Worm (Caenorhabditis elegans) whole organism, L1 larva: ENCODE results near the gene zmp-3.

Experiments used
- C04F5.9 ChIP-seq: sonication (generic microtip); optimal IDR thresholded peaks from 2 replicates; lab custom pipeline; 2016; ENCODE audit warnings: missing genetic modification characterization, missing compliant biosample characterization
- Y116A8C.19 ChIP-seq: sonication (generic microtip); optimal IDR thresholded peaks from 2 replicates; lab custom pipeline; 2016; ENCODE audit warnings: missing compliant biosample characterization, missing genetic modification characterization, borderline replicate concordance
- aha-1 ChIP-seq: fragments of 150-350 bp; optimal IDR thresholded peaks from 2 replicates; lab custom pipeline; 2014; ENCODE audit warnings: missing biosample characterization, missing genetic modification characterization
- aly-2 ChIP-seq: fragments of 150-350 bp; optimal IDR thresholded peaks from 2 replicates; lab custom pipeline; 2014; ENCODE audit warnings: missing biosample characterization, missing genetic modification characterization
- ceh-82 ChIP-seq, 3 experiments: fragments of 150-350 bp in 1 of 3; sonication (generic microtip) in 2 of 3; optimal IDR thresholded peaks; 2 replicates each; lab custom pipeline; 2014 to 2017; ENCODE audit warnings: missing biosample characterization in 3 of 3, missing genetic modification characterization in 3 of 3
- ceh-88 ChIP-seq: fragments of 200-800 bp; sonication (Bioruptor generic); IDR thresholded peaks from 2 replicates; pipeline ENCODE4 v1.3.6; 2022; ENCODE audit warnings: missing genetic modification characterization, missing compliant biosample characterization
- ces-1 ChIP-seq: fragments of 150-350 bp; optimal IDR thresholded peaks from 2 replicates; lab custom pipeline; 2014; ENCODE audit warnings: missing biosample characterization, missing genetic modification reagents, missing genetic modification characterization
- efl-3 ChIP-seq: fragments of 200-800 bp; sonication (Bioruptor generic); optimal IDR thresholded peaks from 2 replicates; lab custom pipeline; 2018; ENCODE audit warnings: mild to moderate bottlenecking, missing genetic modification characterization, missing compliant biosample characterization
- elt-3 ChIP-seq, 6 experiments: fragments of 150-350 bp in 1 of 6; sonication (generic microtip); optimal IDR thresholded peaks; 2 replicates each; lab custom pipeline; 2017 to 2018; ENCODE audit warnings: missing biosample characterization in 6 of 6, missing genetic modification characterization in 6 of 6, inconsistent platforms in 1 of 6
- ets-5 ChIP-seq: fragments of 200-800 bp; sonication (Bioruptor generic); IDR thresholded peaks from 2 replicates; pipeline ENCODE4 v1.3.6; 2022; ENCODE audit warnings: missing genetic modification characterization, missing compliant biosample characterization
- fkh-10 ChIP-seq: sonication (generic microtip); optimal IDR thresholded peaks from 2 replicates; lab custom pipeline; 2017; ENCODE audit warnings: missing biosample characterization, missing genetic modification reagents, missing genetic modification characterization
- fkh-4 ChIP-seq: sonication (generic microtip); optimal IDR thresholded peaks from 2 replicates; lab custom pipeline; 2016; ENCODE audit warnings: missing compliant biosample characterization, missing genetic modification characterization, borderline replicate concordance
- hlh-17 ChIP-seq: fragments of 200-800 bp; sonication (Bioruptor generic); optimal IDR thresholded peaks from 2 replicates; lab custom pipeline; 2018; ENCODE audit warnings: missing genetic modification characterization, mild to moderate bottlenecking, missing compliant biosample characterization, moderate library complexity, borderline replicate concordance
- hpl-2 ChIP-seq: fragments of 150-350 bp; optimal IDR thresholded peaks from 2 replicates; lab custom pipeline; 2014; ENCODE audit warnings: missing biosample characterization, missing genetic modification reagents, missing genetic modification characterization
- isw-1 ChIP-seq: fragments of 200-800 bp; sonication (Bioruptor generic); IDR thresholded peaks from 2 replicates; pipeline ENCODE4 v1.3.6; 2022; ENCODE audit warnings: missing genetic modification characterization, missing compliant biosample characterization
- lin-14 ChIP-seq: fragments of 200-800 bp; sonication (Bioruptor generic); optimal IDR thresholded peaks from 2 replicates; lab custom pipeline; 2018; ENCODE audit warnings: mild to moderate bottlenecking, missing genetic modification characterization, moderate library complexity, missing compliant biosample characterization
- lin-15B ChIP-seq: fragments of 150-350 bp; sonication (generic microtip); optimal IDR thresholded peaks from 3 replicates; lab custom pipeline; 2014; ENCODE audit warnings: missing biosample characterization, missing genetic modification characterization
- lin-35 ChIP-seq, 2 experiments: fragments of 150-350 bp; optimal IDR thresholded peaks; 2 replicates each; lab custom pipeline; 2014; ENCODE audit warnings: missing biosample characterization in 2 of 2, missing genetic modification characterization in 2 of 2, missing genetic modification reagents in 2 of 2
- lir-3 ChIP-seq: sonication (generic microtip); optimal IDR thresholded peaks from 2 replicates; lab custom pipeline; 2016; ENCODE audit warnings: mild to moderate bottlenecking, missing genetic modification characterization, moderate library complexity, missing compliant biosample characterization; ENCODE audit not compliant: poor library complexity
- lsy-2 ChIP-seq, 2 experiments: fragments of 150-350 bp; optimal IDR thresholded peaks; 2 replicates each; lab custom pipeline; 2014; ENCODE audit warnings: missing biosample characterization in 2 of 2, missing genetic modification characterization in 2 of 2
- mef-2 ChIP-seq: fragments of 150-350 bp; optimal IDR thresholded peaks from 2 replicates; lab custom pipeline; 2014; ENCODE audit warnings: missing biosample characterization, missing genetic modification characterization
- nhr-11 ChIP-seq: fragments of 150-350 bp; optimal IDR thresholded peaks from 2 replicates; lab custom pipeline; 2014; ENCODE audit warnings: missing biosample characterization, missing genetic modification characterization
- nhr-12 ChIP-seq: sonication (generic microtip); optimal IDR thresholded peaks from 2 replicates; lab custom pipeline; 2017; ENCODE audit warnings: missing biosample characterization, missing genetic modification characterization
- nhr-20 ChIP-seq: sonication (generic microtip); optimal IDR thresholded peaks from 2 replicates; lab custom pipeline; 2016; ENCODE audit warnings: mild to moderate bottlenecking, missing genetic modification characterization, missing compliant biosample characterization
- nhr-237 ChIP-seq: fragments of 150-350 bp; optimal IDR thresholded peaks from 2 replicates; lab custom pipeline; 2014; ENCODE audit warnings: missing biosample characterization, missing genetic modification characterization
- nhr-71 ChIP-seq: sonication (generic microtip); optimal IDR thresholded peaks from 2 replicates; lab custom pipeline; 2016; ENCODE audit warnings: mild to moderate bottlenecking, missing genetic modification characterization, moderate library complexity, missing compliant biosample characterization
- pax-3 ChIP-seq: fragments of 200-800 bp; sonication (Bioruptor generic); optimal IDR thresholded peaks from 2 replicates; lab custom pipeline; 2018; ENCODE audit warnings: mild to moderate bottlenecking, missing genetic modification characterization, moderate library complexity, missing compliant biosample characterization
- pqm-1 ChIP-seq: sonication (generic microtip); optimal IDR thresholded peaks from 3 replicates; lab custom pipeline; 2017; ENCODE audit warnings: missing biosample characterization, missing genetic modification characterization
- rnt-1 ChIP-seq: sonication (generic microtip); optimal IDR thresholded peaks from 2 replicates; lab custom pipeline; 2016; ENCODE audit warnings: mild to moderate bottlenecking, missing genetic modification characterization, moderate library complexity, missing compliant biosample characterization
- snu-23 ChIP-seq: sonication (generic microtip); optimal IDR thresholded peaks from 2 replicates; lab custom pipeline; 2016; ENCODE audit warnings: missing genetic modification characterization, missing compliant biosample characterization
- sup-37 ChIP-seq: fragments of 200-800 bp; sonication (Bioruptor generic); optimal IDR thresholded peaks from 2 replicates; lab custom pipeline; 2018; ENCODE audit warnings: mild to moderate bottlenecking, missing genetic modification characterization, missing compliant biosample characterization
- unc-130 ChIP-seq: fragments of 150-350 bp; optimal IDR thresholded peaks from 2 replicates; lab custom pipeline; 2017; ENCODE audit warnings: missing biosample characterization, missing genetic modification characterization, inconsistent platforms
- unc-62 ChIP-seq: fragments of 150-350 bp; optimal IDR thresholded peaks from 2 replicates; lab custom pipeline; 2014; ENCODE audit warnings: missing biosample characterization, missing genetic modification reagents, missing genetic modification characterization
- unc-86 ChIP-seq: sonication (generic microtip); optimal IDR thresholded peaks from 2 replicates; lab custom pipeline; 2016; ENCODE audit warnings: missing genetic modification characterization, missing compliant biosample characterization
- unc-98 ChIP-seq: fragments of 200-800 bp; sonication (Bioruptor generic); IDR thresholded peaks from 2 replicates; pipeline ENCODE4 v1.3.6; 2022; ENCODE audit warnings: missing genetic modification characterization, missing compliant biosample characterization
- vab-15 ChIP-seq: sonication (generic microtip); optimal IDR thresholded peaks from 2 replicates; lab custom pipeline; 2017; ENCODE audit warnings: missing genotype, mild to moderate bottlenecking, missing genetic modification characterization, missing compliant biosample characterization
- xbp-1 ChIP-seq: sonication (generic microtip); optimal IDR thresholded peaks from 2 replicates; lab custom pipeline; 2016; ENCODE audit warnings: missing genetic modification characterization, missing compliant biosample characterization
- zag-1 ChIP-seq: fragments of 150-350 bp; optimal IDR thresholded peaks from 2 replicates; lab custom pipeline; 2014; ENCODE audit warnings: missing biosample characterization, missing genetic modification characterization
- zip-4 ChIP-seq: fragments of 200-800 bp; sonication (Bioruptor generic); optimal IDR thresholded peaks from 2 replicates; lab custom pipeline; 2018; ENCODE audit warnings: mild to moderate bottlenecking, missing genetic modification characterization, moderate library complexity, missing compliant biosample characterization
- ztf-11 ChIP-seq, 2 experiments: sonication (generic microtip); optimal IDR thresholded peaks; 2 replicates each; lab custom pipeline; 2016 to 2017; ENCODE audit warnings: missing genetic modification characterization in 2 of 2, missing biosample characterization in 1 of 2, missing compliant biosample characterization in 1 of 2

Gene zmp-3

DNA sequence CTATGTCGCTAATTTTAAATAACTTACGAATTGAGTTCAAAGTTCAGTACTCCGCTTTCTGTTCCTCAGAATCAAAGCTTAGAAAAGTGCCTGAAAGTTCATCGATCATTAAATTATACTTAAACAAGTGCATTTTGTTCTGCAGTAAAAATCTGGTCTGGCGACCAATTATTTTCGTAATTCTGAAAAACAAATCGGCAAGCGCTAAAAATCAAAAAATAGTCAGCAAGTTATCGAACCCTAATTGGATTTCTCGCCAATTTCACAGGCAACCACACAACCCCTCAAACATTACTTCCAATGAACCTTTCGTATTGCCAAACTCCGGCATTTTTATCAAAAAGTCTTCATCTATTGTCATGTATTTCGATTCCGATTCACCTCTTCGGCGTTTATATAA, 46.4 kb downstream of the zmp-3 start, which contains the start of gene srh-272:
Gene srh-272 (plus strand): TSS at position 301 of the 400 bp plus-strand sequence.
- no peak for TF ChIP-seq unc-86 (tag; lab: Kevin White, UChicago)
- TF ChIP-seq xbp-1 (tag; lab: Kevin White, UChicago) = no peak
- no peak for TF ChIP-seq vab-15 (tag; lab: Kevin White, UChicago)
- TF ChIP-seq zag-1 = no peak
- TF ChIP-seq lir-3 (tag; lab: Kevin White, UChicago) = no peak
- TF ChIP-seq ceh-82 (tag; optimal IDR thresholded peaks at IDR 0.05; lab: Kevin White, UChicago) = no peak
- TF ChIP-seq pax-3 (tag; lab: Kevin White, UChicago) = no peak
- no peak for TF ChIP-seq zip-4 (GFP tag; lab: Kevin White, UChicago)
- no peak for TF ChIP-seq ceh-88
- TF ChIP-seq hlh-17 = no peak
- no peak for TF ChIP-seq isw-1 (GFP tag; lab: Robert Waterston, UW)
- TF ChIP-seq nhr-20 (tag; lab: Kevin White, UChicago) = no peak
- no peak for TF ChIP-seq nhr-11 (tag; lab: Kevin White, UChicago)
- no peak for TF ChIP-seq unc-62 (GFP tag; lab: Kevin White, UChicago)
- no peak for TF ChIP-seq aha-1 (tag; lab: Kevin White, UChicago)
- TF ChIP-seq nhr-12 (tag; lab: Kevin White, UChicago) = no peak

DNA sequence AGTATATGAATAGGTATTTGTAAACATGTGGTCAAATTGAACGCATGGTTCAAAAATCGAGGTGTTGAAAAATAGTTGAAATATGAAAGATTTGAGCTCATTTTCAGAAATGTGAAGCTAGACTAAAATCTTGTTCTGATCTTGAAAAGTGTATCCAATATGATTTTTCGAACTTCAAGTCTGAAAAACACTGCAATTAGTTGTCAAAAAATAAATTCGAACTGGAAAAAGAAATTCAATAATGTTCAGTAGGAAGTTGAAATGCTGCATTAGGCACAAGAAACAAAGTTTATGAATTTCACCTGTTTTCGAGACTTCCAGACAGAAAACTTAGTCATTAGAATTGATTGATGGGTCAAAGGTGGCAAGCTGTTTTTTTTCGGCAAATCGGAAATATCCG, 47.9 kb downstream of the zmp-3 start, which contains the start of gene srh-270:
Gene srh-270 (minus strand): TSS at position 101 of the 400 bp plus-strand sequence.
- no peak for TF ChIP-seq rnt-1 (tag; lab: Kevin White, UChicago)
- no peak for TF ChIP-seq ztf-11 (tag; optimal IDR thresholded peaks at IDR 0.05; lab: Kevin White, UChicago)
- TF ChIP-seq snu-23 (GFP tag; lab: Kevin White, UChicago) = no peak
- TF ChIP-seq lin-35 (GFP tag; optimal IDR thresholded peaks at IDR 0.05; lab: Kevin White, UChicago) = no peak
- no peak for TF ChIP-seq isw-1 (GFP tag; lab: Robert Waterston, UW)
- no peak for TF ChIP-seq efl-3 (GFP tag; lab: Kevin White, UChicago)
- no peak for TF ChIP-seq lin-14 (GFP tag; lab: Kevin White, UChicago)
- no peak for TF ChIP-seq lsy-2 (tag; optimal IDR thresholded peaks at IDR 0.05; lab: Kevin White, UChicago)
- TF ChIP-seq fkh-4 (tag; lab: Kevin White, UChicago) = no peak
- TF ChIP-seq aly-2 = no peak
- no peak for TF ChIP-seq hlh-17
- TF ChIP-seq mef-2 = no peak
- no peak for TF ChIP-seq pqm-1
- no peak for TF ChIP-seq ceh-88
- TF ChIP-seq nhr-71 = no peak

DNA sequence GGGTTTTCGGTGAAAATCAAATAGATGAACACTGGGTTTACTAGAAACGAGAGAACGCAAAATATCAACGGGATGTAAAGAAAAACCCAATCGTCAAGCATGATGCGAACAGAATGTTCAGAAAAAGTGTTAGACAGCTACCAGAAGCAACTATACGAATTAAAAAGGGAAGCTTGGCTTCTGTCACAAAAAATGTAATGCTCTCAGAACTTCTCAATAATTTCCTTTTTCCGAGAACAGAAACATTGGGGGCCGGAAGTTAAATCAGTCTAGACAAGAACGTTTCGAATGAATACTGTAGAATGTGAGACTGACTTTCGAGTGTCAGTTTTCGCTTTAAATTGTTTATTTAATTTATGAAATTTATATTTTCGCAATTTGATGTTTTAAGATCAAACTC, 49.7 kb downstream of the zmp-3 start, which contains the start of gene srj-54:
Gene srj-54 (minus strand): TSS at position 101 of the 400 bp plus-strand sequence.
- no peak for TF ChIP-seq hpl-2 (GFP tag; lab: Kevin White, UChicago)
- no peak for TF ChIP-seq Y116A8C.19 (tag; lab: Kevin White, UChicago)
- no peak for TF ChIP-seq C04F5.9 (tag; lab: Kevin White, UChicago)
- TF ChIP-seq zag-1 = no peak
- TF ChIP-seq sup-37 (GFP tag; lab: Kevin White, UChicago) = no peak
- no peak for TF ChIP-seq pax-3 (tag; lab: Kevin White, UChicago)
- no peak for TF ChIP-seq xbp-1 (tag; lab: Kevin White, UChicago)
- no peak for TF ChIP-seq lin-15B (tag; lab: Kevin White, UChicago)
- no peak for TF ChIP-seq lin-35 (GFP tag; optimal IDR thresholded peaks at IDR 0.05; lab: Kevin White, UChicago)
- TF ChIP-seq elt-3 (tag; optimal IDR thresholded peaks at IDR 0.05; lab: Kevin White, UChicago) = no peak
- TF ChIP-seq unc-130 (tag; lab: Kevin White, UChicago) = no peak
- no peak for TF ChIP-seq ces-1 (GFP tag; lab: Kevin White, UChicago)
- no peak for TF ChIP-seq fkh-10 (GFP tag; lab: Kevin White, UChicago)
- TF ChIP-seq nhr-237 (tag; lab: Kevin White, UChicago) = no peak
- no peak for TF ChIP-seq ets-5
- no peak for TF ChIP-seq unc-98
- TF ChIP-seq, all 84 proteins: peak for 0
